Worm (Caenorhabditis elegans): ENCODE data around the gene ZK105.14.
A peak's percentile ranks its signal among the peaks of the same experiment; 100 is the strongest.

Gene ZK105.14

ce11 chrV:7721945-7722344 lies at the start of gene ZK105.14:
TSS of gene ZK105.14 (minus strand) at chrV:7722045.
- TF ChIP-seq nhr-11 (tag; optimal IDR thresholded peaks at IDR 0.05), result no peak
- no peak for TF ChIP-seq nhr-237 (tag; optimal IDR thresholded peaks at IDR 0.05)
- TF ChIP-seq elt-1 (tag; optimal IDR thresholded peaks at IDR 0.05), result no peak
- TF ChIP-seq pqm-1 (tag; optimal IDR thresholded peaks at IDR 0.05), result no peak
- no peak for TF ChIP-seq lin-15B (tag; optimal IDR thresholded peaks at IDR 0.05)
- no peak for TF ChIP-seq elt-2 (tag; optimal IDR thresholded peaks at IDR 0.05)
- TF ChIP-seq egl-27 (tag; optimal IDR thresholded peaks at IDR 0.05), result no peak
- TF ChIP-seq zag-1 (tag; optimal IDR thresholded peaks at IDR 0.05), result no peak
- no peak for TF ChIP-seq nfya-1 (tag; optimal IDR thresholded peaks at IDR 0.05; ENCODE audit: insufficient read depth)
- TF ChIP-seq fos-1 (tag; optimal IDR thresholded peaks at IDR 0.05), result no peak
- no peak for TF ChIP-seq ceh-9 (tag; optimal IDR thresholded peaks at IDR 0.05)
- TF ChIP-seq ama-1 (optimal IDR thresholded peaks at IDR 0.05), result no peak

ce11 chrV:7770961-7771360 lies 49.1 kb upstream of the ZK105.14 start, which contains the start of gene frpr-3:
TSS of gene frpr-3 (plus strand) at chrV:7771261.
- TF ChIP-seq eor-1 (tag; optimal IDR thresholded peaks at IDR 0.05) (no peak), ztf-11 (tag; optimal IDR thresholded peaks at IDR 0.05) (no peak), ama-1 (optimal IDR thresholded peaks at IDR 0.05) (no peak), nhr-76 (tag; optimal IDR thresholded peaks at IDR 0.05) (no peak)

- TF ChIP-seq pqm-1 (tag; optimal IDR thresholded peaks at IDR 0.05) (no peak), nfya-1 (tag; optimal IDR thresholded peaks at IDR 0.05; ENCODE audit: insufficient read depth) (peak; percentile 83)
Observed at ce11 chrV:7761906-7762305, 40.1 kb upstream of the ZK105.14 start.

ce11 chrV:7760174-7760573 lies 38.3 kb upstream of the ZK105.14 start, which contains the start of gene hint-3:
TSS of gene hint-3 (plus strand) at chrV:7760474.
- TF ChIP-seq pha-4 (tag; optimal IDR thresholded peaks at IDR 0.05), result no peak
- no peak for TF ChIP-seq lsy-12 (tag; optimal IDR thresholded peaks at IDR 0.05)
- TF ChIP-seq nhr-77 (tag; optimal IDR thresholded peaks at IDR 0.05), result no peak
- TF ChIP-seq elt-2 (tag; optimal IDR thresholded peaks at IDR 0.05), result peak; percentile 36
- TF ChIP-seq nhr-23 (tag; optimal IDR thresholded peaks at IDR 0.05), result no peak
- no peak for TF ChIP-seq nhr-237 (tag; optimal IDR thresholded peaks at IDR 0.05)
- no peak for TF ChIP-seq mml-1 (tag; optimal IDR thresholded peaks at IDR 0.05)

ce11 chrV:7759270-7759669 lies 37.4 kb upstream of the ZK105.14 start:
- TF ChIP-seq elt-3 (tag; optimal IDR thresholded peaks at IDR 0.05), result no peak
- no peak for TF ChIP-seq elt-2 (tag; optimal IDR thresholded peaks at IDR 0.05)
- TF ChIP-seq ceh-16 (tag; optimal IDR thresholded peaks at IDR 0.05), result no peak
- peak; percentile 67 for TF ChIP-seq unc-62 (GFP tag; optimal IDR thresholded peaks at IDR 0.05)
- TF ChIP-seq lsy-12 (tag; optimal IDR thresholded peaks at IDR 0.05), result no peak
- TF ChIP-seq sea-2 (GFP tag; optimal IDR thresholded peaks at IDR 0.05), result no peak
- TF ChIP-seq lin-39 (tag; optimal IDR thresholded peaks at IDR 0.05), result peak; percentile 46
- TF ChIP-seq skn-1 (tag; optimal IDR thresholded peaks at IDR 0.05), result no peak
- TF ChIP-seq nhr-67 (tag; optimal IDR thresholded peaks at IDR 0.05), result no peak
- no peak for TF ChIP-seq ceh-28 (tag; optimal IDR thresholded peaks at IDR 0.05)
- peak; percentile 31 for TF ChIP-seq nhr-23 (tag; optimal IDR thresholded peaks at IDR 0.05)
- peak; percentile 61 for TF ChIP-seq pha-4 (tag; optimal IDR thresholded peaks at IDR 0.05)
- TF ChIP-seq ZK546.5 (tag; optimal IDR thresholded peaks at IDR 0.05), result no peak
- TF ChIP-seq nhr-43 (tag; optimal IDR thresholded peaks at IDR 0.05; ENCODE audit: poor library complexity, severe bottlenecking), result no peak
- peak; percentile 38 for TF ChIP-seq fkh-10 (GFP tag; optimal IDR thresholded peaks at IDR 0.05)
- TF ChIP-seq nhr-77 (tag; optimal IDR thresholded peaks at IDR 0.05), result no peak
- TF ChIP-seq aly-2 (tag; optimal IDR thresholded peaks at IDR 0.05), result no peak
- peak; percentile 42 for TF ChIP-seq hmg-11 (tag; optimal IDR thresholded peaks at IDR 0.05)
- no peak for TF ChIP-seq tbx-2 (tag; optimal IDR thresholded peaks at IDR 0.05)
- TF ChIP-seq unc-39 (tag; optimal IDR thresholded peaks at IDR 0.05), result no peak
- TF ChIP-seq egl-5 (tag; optimal IDR thresholded peaks at IDR 0.05), result peak; percentile 79
- TF ChIP-seq fkh-2 (tag; optimal IDR thresholded peaks at IDR 0.05), result no peak
- no peak for TF ChIP-seq R02D3.7 (tag; optimal IDR thresholded peaks at IDR 0.05)
- TF ChIP-seq fos-1 (tag; optimal IDR thresholded peaks at IDR 0.05), result no peak
- no peak for TF ChIP-seq pqm-1 (tag; optimal IDR thresholded peaks at IDR 0.05)
- TF ChIP-seq nhr-12 (tag; optimal IDR thresholded peaks at IDR 0.05), result no peak
- peak; percentile 30 for TF ChIP-seq elt-1 (tag; optimal IDR thresholded peaks at IDR 0.05)
- TF ChIP-seq nhr-11 (tag; optimal IDR thresholded peaks at IDR 0.05), result no peak
- no peak for TF ChIP-seq nhr-25 (tag; optimal IDR thresholded peaks at IDR 0.05)
- no peak for TF ChIP-seq eor-1 (tag; optimal IDR thresholded peaks at IDR 0.05)
- TF ChIP-seq jun-1 (tag; optimal IDR thresholded peaks at IDR 0.05), result no peak
- TF ChIP-seq ama-1 (optimal IDR thresholded peaks at IDR 0.05), result no peak
- no peak for TF ChIP-seq ztf-11 (tag; optimal IDR thresholded peaks at IDR 0.05)
- no peak for TF ChIP-seq mml-1 (tag; optimal IDR thresholded peaks at IDR 0.05)
- TF ChIP-seq ztf-4 (tag; optimal IDR thresholded peaks at IDR 0.05), result no peak
- no peak for TF ChIP-seq zag-1 (tag; optimal IDR thresholded peaks at IDR 0.05)
- TF ChIP-seq ceh-82 (tag; optimal IDR thresholded peaks at IDR 0.05), result no peak
- TF ChIP-seq lin-15B (tag; optimal IDR thresholded peaks at IDR 0.05), result peak; percentile 23
- no peak for TF ChIP-seq nhr-28 (tag; optimal IDR thresholded peaks at IDR 0.05)
- TF ChIP-seq nfya-1 (tag; optimal IDR thresholded peaks at IDR 0.05; ENCODE audit: insufficient read depth), result peak; percentile 57
